Fruit fly (Drosophila melanogaster) whole organism, embryonic: ENCODE results near the gene Bx42.
A peak's percentile ranks its signal among the peaks of the same experiment; 100 is the strongest.

Source experiments
- Ada2b ChIP-seq: fragments of 200-800 bp; sonication (Bioruptor generic); IDR thresholded peaks from 2 replicates; pipeline ENCODE4 v1.3.6; 2022; ENCODE audit warnings: missing biosample characterization, missing genetic modification characterization
- BtbVII ChIP-seq: fragments of 200-800 bp; sonication (Bioruptor generic); optimal IDR thresholded peaks from 3 replicates; lab custom pipeline; 2017; ENCODE audit warnings: missing biosample characterization, mild to moderate bottlenecking, missing genetic modification characterization
- Bteb2 ChIP-seq: fragments of 200-800 bp; sonication (Bioruptor generic); optimal IDR thresholded peaks from 2 replicates; lab custom pipeline; 2016; ENCODE audit warnings: missing biosample characterization, missing genetic modification characterization
- CG10267 ChIP-seq: fragments of 200-800 bp; sonication (Bioruptor generic); optimal IDR thresholded peaks from 2 replicates; lab custom pipeline; 2018; ENCODE audit warnings: missing biosample characterization, mild to moderate bottlenecking, missing genetic modification characterization, moderate library complexity
- CG10431 ChIP-seq: fragments of 200-800 bp; sonication (Bioruptor generic); optimal IDR thresholded peaks from 3 replicates; lab custom pipeline; 2018; ENCODE audit warnings: missing biosample characterization, mild to moderate bottlenecking, missing genetic modification characterization
- CG12219 ChIP-seq: fragments of 200-800 bp; sonication (Bioruptor generic); optimal IDR thresholded peaks from 3 replicates; lab custom pipeline; 2018; ENCODE audit warnings: missing biosample characterization, mild to moderate bottlenecking, missing genetic modification characterization
- CG14710 ChIP-seq: fragments of 200-800 bp; sonication (Bioruptor generic); optimal IDR thresholded peaks from 3 replicates; lab custom pipeline; 2019; ENCODE audit warnings: missing biosample characterization, mild to moderate bottlenecking, missing genetic modification characterization, moderate library complexity
- CG16815 ChIP-seq: fragments of 200-800 bp; sonication (Bioruptor generic); optimal IDR thresholded peaks from 3 replicates; lab custom pipeline; 2017; ENCODE audit warnings: missing biosample characterization, mild to moderate bottlenecking, missing genetic modification characterization
- CG17361 ChIP-seq: fragments of 200-800 bp; sonication (Bioruptor generic); IDR thresholded peaks from 3 replicates; pipeline ENCODE4 v1.3.6; 2022; ENCODE audit warnings: missing biosample characterization, missing genetic modification characterization
- CG2199 ChIP-seq: fragments of 200-800 bp; sonication (Bioruptor generic); IDR thresholded peaks from 3 replicates; pipeline ENCODE4 v1.3.6; 2022; ENCODE audit warnings: missing biosample characterization, missing genetic modification characterization
- CG2889 ChIP-seq: fragments of 200-800 bp; sonication (Bioruptor generic); IDR thresholded peaks from 3 replicates; pipeline ENCODE4 v1.3.6; 2022; ENCODE audit warnings: missing biosample characterization, missing genetic modification characterization
- CG31388 ChIP-seq: fragments of 200-800 bp; sonication (Bioruptor generic); optimal IDR thresholded peaks from 2 replicates; lab custom pipeline; 2016; ENCODE audit warnings: missing biosample characterization, missing genetic modification characterization
- CG3838 ChIP-seq: fragments of 200-800 bp; sonication (Bioruptor generic); optimal IDR thresholded peaks from 3 replicates; lab custom pipeline; 2016; ENCODE audit warnings: missing biosample characterization, missing genetic modification characterization
- CG4328 ChIP-seq: fragments of 200-800 bp; sonication (Bioruptor generic); optimal IDR thresholded peaks from 3 replicates; lab custom pipeline; 2017; ENCODE audit warnings: missing biosample characterization, missing genetic modification reagents, missing genetic modification characterization
- CG5180 ChIP-seq: fragments of 200-800 bp; sonication (Bioruptor generic); optimal IDR thresholded peaks from 3 replicates; lab custom pipeline; 2017; ENCODE audit warnings: missing biosample characterization, missing genetic modification characterization, mild to moderate bottlenecking, moderate library complexity, missing genetic modification reagents
- CG7786 ChIP-seq: fragments of 200-800 bp; sonication (Bioruptor generic); optimal IDR thresholded peaks from 2 replicates; lab custom pipeline; 2016; ENCODE audit warnings: missing biosample characterization, missing genetic modification characterization
- CG7839 ChIP-seq: fragments of 200-800 bp; sonication (Bioruptor generic); optimal IDR thresholded peaks from 3 replicates; lab custom pipeline; 2018; ENCODE audit warnings: missing biosample characterization, mild to moderate bottlenecking, missing genetic modification characterization, moderate library complexity
- CG8089 ChIP-seq: fragments of 200-800 bp; sonication (Bioruptor generic); optimal IDR thresholded peaks from 3 replicates; lab custom pipeline; 2016; ENCODE audit warnings: missing biosample characterization, missing genetic modification characterization
- CG9215 ChIP-seq: fragments of 200-800 bp; sonication (Bioruptor generic); IDR thresholded peaks from 2 replicates; pipeline ENCODE4 v1.3.6; 2022; ENCODE audit warnings: missing biosample characterization, missing genetic modification characterization
- Dip3 ChIP-seq: fragments of 200-800 bp; sonication (Bioruptor generic); optimal IDR thresholded peaks from 3 replicates; lab custom pipeline; 2016; ENCODE audit warnings: missing biosample characterization, missing genetic modification characterization
- E2f1 ChIP-seq: fragments of 200-800 bp; sonication (Bioruptor generic); IDR thresholded peaks from 2 replicates; pipeline ENCODE4 v1.3.6; 2022; ENCODE audit warnings: missing biosample characterization, missing genetic modification characterization
- Ets65A ChIP-seq: fragments of 200-800 bp; sonication (Bioruptor generic); peaks from one replicate; lab custom pipeline; 2016; ENCODE audit warnings: missing biosample characterization, missing genetic modification characterization
- HHEX ChIP-seq: fragments of 200-800 bp; sonication (Bioruptor generic); optimal IDR thresholded peaks from 3 replicates; lab custom pipeline; 2017; ENCODE audit warnings: missing biosample characterization, mild to moderate bottlenecking, missing genetic modification characterization, missing genetic modification reagents
- Hr51 ChIP-seq, 2 experiments: fragments of 200-800 bp; sonication (Bioruptor generic); optimal IDR thresholded peaks; 2 replicates in 1 of 2; 3 replicates in 1 of 2; lab custom pipeline; 2016 to 2018; ENCODE audit warnings: missing biosample characterization in 2 of 2, missing genetic modification characterization in 2 of 2, mild to moderate bottlenecking in 1 of 2, moderate library complexity in 1 of 2
- MBD-R2 ChIP-seq: fragments of 200-800 bp; sonication (Bioruptor generic); IDR thresholded peaks from 2 replicates; pipeline ENCODE4 v1.3.6; 2022; ENCODE audit warnings: missing biosample characterization, missing genetic modification characterization
- Med ChIP-seq: fragments of 200-800 bp; sonication (Bioruptor generic); peaks from one replicate; lab custom pipeline; 2016; ENCODE audit warnings: missing biosample characterization, missing genetic modification characterization, mild to moderate bottlenecking, inconsistent platforms, moderate library complexity
- Side ChIP-seq: fragments of 200-800 bp; sonication (Bioruptor generic); optimal IDR thresholded peaks from 2 replicates; lab custom pipeline; 2016; ENCODE audit warnings: missing biosample characterization, missing genetic modification characterization
- Stat92E ChIP-seq, 3 experiments: fragments of >200 bp in 2 of 3; fragments of 200-800 bp in 1 of 3; sonication (Bioruptor generic) in 1 of 3; optimal IDR thresholded peaks; 2 replicates each; lab custom pipeline; 2017 to 2019; ENCODE audit warnings: missing biosample characterization in 3 of 3, missing genetic modification characterization in 3 of 3, mild to moderate bottlenecking in 1 of 3, moderate library complexity in 1 of 3
- Usf ChIP-seq: fragments of 200-800 bp; sonication (Bioruptor generic); optimal IDR thresholded peaks from 2 replicates; lab custom pipeline; 2017; ENCODE audit warnings: missing genotype, missing biosample characterization, missing genetic modification characterization
- abd-A ChIP-seq: fragments of 200-800 bp; sonication (Bioruptor generic); optimal IDR thresholded peaks from 3 replicates; lab custom pipeline; 2019; ENCODE audit warnings: missing biosample characterization, mild to moderate bottlenecking, missing genetic modification characterization, moderate library complexity
- ase ChIP-seq: fragments of 200-800 bp; sonication (Bioruptor generic); IDR thresholded peaks from 3 replicates; pipeline ENCODE4 v1.3.6; 2022; ENCODE audit warnings: missing biosample characterization, missing genetic modification characterization
- ash1 ChIP-seq: fragments of 200-800 bp; sonication (Bioruptor generic); optimal IDR thresholded peaks from 2 replicates; lab custom pipeline; 2018; ENCODE audit warnings: missing biosample characterization, mild to moderate bottlenecking, missing genetic modification characterization
- az2 ChIP-seq: fragments of 200-800 bp; sonication (Bioruptor generic); optimal IDR thresholded peaks from 3 replicates; lab custom pipeline; 2016; ENCODE audit warnings: missing biosample characterization, missing genetic modification characterization
- bsh ChIP-seq, 2 experiments: fragments of 200-800 bp; sonication (Bioruptor generic); optimal IDR thresholded peaks; 2 replicates each; lab custom pipeline; 2017 to 2018; ENCODE audit warnings: mild to moderate bottlenecking in 2 of 2, missing biosample characterization in 2 of 2, missing genetic modification characterization in 2 of 2, moderate library complexity in 1 of 2
- chinmo ChIP-seq: fragments of 200-800 bp; sonication (Bioruptor generic); IDR thresholded peaks from 4 replicates; pipeline ENCODE4 v1.3.6; 2022; ENCODE audit warnings: missing biosample characterization, missing genetic modification characterization; ENCODE audit not compliant: partially characterized antibody
- dmrt99B ChIP-seq: fragments of 200-800 bp; sonication (Bioruptor generic); optimal IDR thresholded peaks from 2 replicates; lab custom pipeline; 2018; ENCODE audit warnings: missing biosample characterization, mild to moderate bottlenecking, missing genetic modification characterization, moderate library complexity
- eyg ChIP-seq: fragments of 200-800 bp; sonication (Bioruptor generic); optimal IDR thresholded peaks from 3 replicates; lab custom pipeline; 2016; ENCODE audit warnings: missing biosample characterization, missing genetic modification characterization
- fd102C ChIP-seq: fragments of 200-800 bp; sonication (Bioruptor generic); optimal IDR thresholded peaks from 2 replicates; lab custom pipeline; 2018; ENCODE audit warnings: missing biosample characterization, mild to moderate bottlenecking, missing genetic modification characterization, moderate library complexity
- gcm ChIP-seq: fragments of 200-800 bp; sonication (Bioruptor generic); optimal IDR thresholded peaks from 2 replicates; lab custom pipeline; 2019; ENCODE audit warnings: missing biosample characterization, mild to moderate bottlenecking, missing genetic modification characterization, moderate library complexity
- grau ChIP-seq: fragments of 200-800 bp; optimal IDR thresholded peaks from 3 replicates; lab custom pipeline; 2019; ENCODE audit warnings: missing biosample characterization, mild to moderate bottlenecking, missing genetic modification characterization, moderate library complexity
- gsb-n ChIP-seq: fragments of 200-800 bp; sonication (Bioruptor generic); optimal IDR thresholded peaks from 3 replicates; lab custom pipeline; 2018; ENCODE audit warnings: missing biosample characterization, mild to moderate bottlenecking, missing genetic modification characterization
- insv ChIP-seq, 2 experiments: fragments of 200-800 bp; sonication (Bioruptor generic); optimal IDR thresholded peaks; 3 replicates each; lab custom pipeline; 2016 to 2018; ENCODE audit warnings: missing biosample characterization in 2 of 2, missing genetic modification characterization in 2 of 2
- jigr1 ChIP-seq: fragments of 200-800 bp; sonication (Bioruptor generic); IDR thresholded peaks from 3 replicates; pipeline ENCODE4 v1.3.6; 2022; ENCODE audit warnings: missing biosample characterization, missing genetic modification characterization
- lbe ChIP-seq: fragments of 200-800 bp; sonication (Bioruptor generic); optimal IDR thresholded peaks from 2 replicates; lab custom pipeline; 2016; ENCODE audit warnings: missing biosample characterization, mild to moderate bottlenecking, missing genetic modification characterization
- nom ChIP-seq: fragments of 200-800 bp; sonication (Bioruptor generic); optimal IDR thresholded peaks from 2 replicates; lab custom pipeline; 2017; ENCODE audit warnings: missing biosample characterization, missing genetic modification characterization, mild to moderate bottlenecking, moderate library complexity, missing genetic modification reagents
- p53 ChIP-seq: fragments of 200-800 bp; sonication (Bioruptor generic); optimal IDR thresholded peaks from 2 replicates; lab custom pipeline; 2016; ENCODE audit warnings: missing biosample characterization, missing genetic modification characterization
- pita ChIP-seq: fragments of 200-800 bp; sonication (Bioruptor generic); optimal IDR thresholded peaks from 2 replicates; lab custom pipeline; 2017; ENCODE audit warnings: missing biosample characterization, mild to moderate bottlenecking, missing genetic modification characterization
- pros ChIP-seq: fragments of 200-800 bp; sonication (Bioruptor generic); optimal IDR thresholded peaks from 3 replicates; lab custom pipeline; 2019; ENCODE audit warnings: missing biosample characterization, mild to moderate bottlenecking, missing genetic modification characterization, moderate library complexity
- run ChIP-seq: fragments of 200-800 bp; sonication (Bioruptor generic); optimal IDR thresholded peaks from 3 replicates; lab custom pipeline; 2018; ENCODE audit warnings: missing biosample characterization, mild to moderate bottlenecking, missing genetic modification characterization
- sisA ChIP-seq: fragments of 200-800 bp; sonication (Bioruptor generic); IDR thresholded peaks from 2 replicates; pipeline ENCODE4 v1.3.6; 2022; ENCODE audit warnings: missing biosample characterization, missing genetic modification characterization
- twi ChIP-seq: fragments of 200-800 bp; optimal IDR thresholded peaks from 2 replicates; lab custom pipeline; 2019; ENCODE audit warnings: missing biosample characterization, mild to moderate bottlenecking, missing genetic modification characterization, moderate library complexity

The Bx42 gene

DNA sequence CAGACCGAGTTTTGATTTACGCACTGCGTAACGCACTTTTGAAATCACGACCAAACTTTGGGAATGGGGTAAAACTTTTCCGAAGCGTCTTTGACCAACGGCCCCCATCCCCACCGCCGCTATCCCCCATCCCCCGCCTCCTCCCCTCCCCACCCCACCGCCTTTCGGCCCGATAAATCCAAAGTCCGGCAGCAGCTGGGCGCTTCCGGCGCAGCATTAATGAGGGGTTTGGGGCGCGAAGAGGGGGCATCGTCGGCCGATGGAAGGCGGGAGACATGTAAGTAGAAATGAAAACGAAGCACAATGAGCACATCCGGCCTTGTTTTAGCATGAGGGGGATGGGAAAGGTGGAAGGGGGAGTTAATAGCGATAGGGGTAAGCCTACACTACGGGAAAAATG, 32.7 kb upstream of the Bx42 start (continued):
- TF ChIP-seq dmrt99B (peak; percentile 19), CG2889 (GFP tag; lab: Robert Waterston, UW) (no peak), ash1 (GFP tag; lab: Kevin White, UChicago) (no peak), az2 (no peak), bsh (GFP tag; optimal IDR thresholded peaks at IDR 0.05; lab: Kevin White, UChicago) (peak in 1 of 2 experiments; percentile 59), CG9215 (GFP tag; lab: Robert Waterston, UW) (no peak), twi (tag; lab: Kevin White, UChicago) (no peak), eyg (GFP tag; lab: Kevin White, UChicago) (no peak), CG16815 (GFP tag; lab: Kevin White, UChicago) (no peak), CG8089 (GFP tag; lab: Kevin White, UChicago) (no peak), HHEX (peak; percentile 59), fd102C (GFP tag; lab: Kevin White, UChicago) (no peak), grau (no peak), Stat92E (GFP tag; optimal IDR thresholded peaks at IDR 0.05; lab: Kevin White, UChicago) (no peak), nom (GFP tag; lab: Kevin White, UChicago) (peak; percentile 96), gsb-n (no peak), insv (GFP tag; optimal IDR thresholded peaks at IDR 0.05; lab: Kevin White, UChicago) (no peak), CG31388 (GFP tag; lab: Kevin White, UChicago) (no peak), Hr51 (GFP tag; optimal IDR thresholded peaks at IDR 0.05; lab: Kevin White, UChicago) (no peak), CG10267 (tag; lab: Kevin White, UChicago) (no peak), CG10431 (no peak), CG2199 (GFP tag; lab: Robert Waterston, UW) (no peak), Ada2b (GFP tag; lab: Robert Waterston, UW) (no peak), CG5180 (peak; percentile 81), Med (GFP tag; lab: Kevin White, UChicago) (no peak), Ets65A (GFP tag; lab: Kevin White, UChicago) (no peak), CG7839 (tag; lab: Kevin White, UChicago) (no peak), CG4328 (no peak), pros (GFP tag; lab: Kevin White, UChicago) (peak; percentile 27), abd-A (tag; lab: Kevin White, UChicago) (peak; percentile 27), Dip3 (GFP tag; lab: Kevin White, UChicago) (no peak), pita (GFP tag; lab: Kevin White, UChicago) (no peak), E2f1 (GFP tag; lab: Robert Waterston, UW) (no peak), CG17361 (GFP tag; lab: Robert Waterston, UW) (no peak), Usf (GFP tag; lab: Kevin White, UChicago) (no peak), Side (no peak), CG12219 (no peak), CG3838 (GFP tag; lab: Kevin White, UChicago) (no peak), chinmo (0 out of 4 replicates have a peak, but pooled peaks have one; percentile 8), CG7786 (GFP tag; lab: Kevin White, UChicago) (no peak), ase (GFP tag; lab: Robert Waterston, UW) (0 out of 3 replicates have a peak, but pooled peaks have one; percentile 21), gcm (GFP tag; lab: Kevin White, UChicago) (peak; percentile 45), lbe (no peak), BtbVII (no peak), run (tag; lab: Kevin White, UChicago) (no peak), p53 (GFP tag; lab: Kevin White, UChicago) (no peak), jigr1 (GFP tag; lab: Robert Waterston, UW) (no peak), CG14710 (no peak), sisA (GFP tag; lab: Robert Waterston, UW) (no peak), Bteb2 (GFP tag; lab: Kevin White, UChicago) (no peak), MBD-R2 (GFP tag; lab: Robert Waterston, UW) (no peak)
